Fruit fly (Drosophila melanogaster): ENCODE measurements around the gene Lim3.

DNA sequence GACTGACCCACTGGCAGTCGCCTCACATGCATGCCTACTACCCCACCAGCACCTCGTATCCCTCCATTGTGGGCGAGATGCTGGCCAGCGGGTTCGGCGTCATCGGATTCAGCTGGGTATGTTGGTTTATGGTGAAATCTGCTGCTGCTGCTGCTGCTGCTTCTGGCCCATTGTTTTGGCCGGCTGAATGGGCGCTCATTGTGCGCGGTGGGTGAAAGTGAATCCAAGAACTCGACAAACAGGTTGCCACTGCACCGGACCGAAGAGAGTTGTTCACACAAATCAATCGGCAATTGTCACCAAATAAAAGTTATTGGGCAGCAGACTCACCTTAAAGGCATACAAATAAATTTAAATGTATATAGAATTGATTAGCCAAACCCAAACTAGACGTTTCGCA, 4.0 kb upstream of the Lim3 start:
- TF ChIP-seq Ets98B (GFP tag; IDR thresholded peaks at IDR 0.05) = no peak
- no peak for TF ChIP-seq CG8301 (tag; optimal IDR thresholded peaks at IDR 0.05)
- no peak for TF ChIP-seq rn (GFP tag; IDR thresholded peaks at IDR 0.05)
- TF ChIP-seq gl (tag; optimal IDR thresholded peaks at IDR 0.05) = no peak
- no peak for TF ChIP-seq CG13204 (GFP tag; optimal IDR thresholded peaks at IDR 0.05)
- TF ChIP-seq D1 (tag; optimal IDR thresholded peaks at IDR 0.05) = no peak
- no peak for TF ChIP-seq CG17806 (tag; optimal IDR thresholded peaks at IDR 0.05)
- no peak for TF ChIP-seq Snoo (tag; optimal IDR thresholded peaks at IDR 0.05)
- no peak for TF ChIP-seq CG10348 (GFP tag; IDR thresholded peaks at IDR 0.05)
- TF ChIP-seq CG8159 (tag; optimal IDR thresholded peaks at IDR 0.05) = no peak

Data from whole organism, pupa.